Worm (Caenorhabditis elegans) whole organism, mixed stage, embryonic: ENCODE measurements around the gene zyg-8.

ENCODE experiments used
- blmp-1 ChIP-seq: fragments of 150-350 bp; optimal IDR thresholded peaks from 2 replicates; lab custom pipeline; 2014; ENCODE audit warnings: missing biosample characterization, missing genetic modification characterization
- ceh-83 ChIP-seq: fragments of 200-800 bp; sonication (Bioruptor generic); optimal IDR thresholded peaks from 2 replicates; lab custom pipeline; 2018; ENCODE audit warnings: mild to moderate bottlenecking, missing genetic modification characterization, missing compliant biosample characterization
- ces-1 ChIP-seq: fragments of 150-350 bp; optimal IDR thresholded peaks from 2 replicates; lab custom pipeline; 2014; ENCODE audit warnings: missing biosample characterization, missing genetic modification reagents, missing genetic modification characterization
- flh-1 ChIP-seq: fragments of 200-800 bp; sonication (Bioruptor generic); optimal IDR thresholded peaks from 2 replicates; lab custom pipeline; 2018; ENCODE audit warnings: mild to moderate bottlenecking, missing genetic modification characterization, moderate library complexity, missing compliant biosample characterization
- lin-32 ChIP-seq: fragments of 200-800 bp; sonication (Bioruptor generic); optimal IDR thresholded peaks from 2 replicates; lab custom pipeline; 2018; ENCODE audit warnings: mild to moderate bottlenecking, missing genetic modification characterization, missing compliant biosample characterization
- nhr-12 ChIP-seq: fragments of 150-350 bp; optimal IDR thresholded peaks from 2 replicates; lab custom pipeline; 2014; ENCODE audit warnings: missing biosample characterization, missing genetic modification characterization
- nhr-76 ChIP-seq: sonication (generic microtip); optimal IDR thresholded peaks from 2 replicates; lab custom pipeline; 2017; ENCODE audit warnings: missing biosample characterization, missing genetic modification characterization
- unc-62 ChIP-seq: fragments of 150-350 bp; optimal IDR thresholded peaks from 2 replicates; lab custom pipeline; 2014; ENCODE audit warnings: missing biosample characterization, missing genetic modification reagents, missing genetic modification characterization

DNA sequence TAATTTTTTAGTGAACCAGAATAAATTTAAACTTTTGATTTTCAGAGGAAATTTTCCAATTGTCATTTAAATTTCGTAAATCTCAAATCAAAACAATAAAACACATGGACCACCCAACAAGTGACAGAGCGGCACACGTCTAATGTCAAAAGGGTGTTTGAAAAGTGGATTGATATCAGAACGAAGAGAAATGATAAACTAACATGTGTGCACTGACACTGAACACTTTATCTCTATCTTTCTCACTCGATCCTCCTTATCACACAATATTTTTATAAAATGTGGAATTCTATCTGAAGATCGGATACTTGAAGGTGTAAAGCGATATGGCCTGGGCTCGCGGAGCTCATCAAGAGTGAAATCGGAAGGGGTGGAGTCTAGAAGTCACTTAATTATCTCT is 58.1 kb downstream of the zyg-8 start:
- TF ChIP-seq unc-62 (GFP tag; lab: Kevin White, UChicago) = peak; percentile 57
- TF ChIP-seq nhr-76 (tag; lab: Kevin White, UChicago) = no peak
- no peak for TF ChIP-seq nhr-12 (tag; lab: Kevin White, UChicago)
- TF ChIP-seq ceh-83 (GFP tag; lab: Kevin White, UChicago) = no peak
- TF ChIP-seq flh-1 = no peak
- TF ChIP-seq lin-32 = no peak
- TF ChIP-seq blmp-1 (tag; lab: Kevin White, UChicago) = no peak
- TF ChIP-seq ces-1 (GFP tag; lab: Kevin White, UChicago) = no peak
